Fruit fly (Drosophila melanogaster): Measurements from ENCODE around the gene CG3808.

CG3808 gene

dm6 chr3L:19016133-19016804 is 15.9 kb upstream of the CG3808 start (continued):
- TF ChIP-seq CG5180 (GFP tag; optimal IDR thresholded peaks at IDR 0.05) (no peak), chn (GFP tag; optimal IDR thresholded peaks at IDR 0.05) (no peak), CHES-1-like (GFP tag; optimal IDR thresholded peaks at IDR 0.05) (no peak), CG13775 (GFP tag; optimal IDR thresholded peaks at IDR 0.05) (peak; percentile 1), NfI (GFP tag; optimal IDR thresholded peaks at IDR 0.05) (peak; percentile 49), CG1529 (GFP tag; optimal IDR thresholded peaks at IDR 0.05) (no peak), CG2678 (tag; optimal IDR thresholded peaks at IDR 0.05) (peak; percentile 65), CG2202 (tag; optimal IDR thresholded peaks at IDR 0.05) (no peak), CoRest (tag; optimal IDR thresholded peaks at IDR 0.05) (peak; percentile 47), PHDP (tag; optimal IDR thresholded peaks at IDR 0.05) (peak; percentile 37), CG33557 (GFP tag; optimal IDR thresholded peaks at IDR 0.05) (no peak), Oaz (GFP tag; IDR thresholded peaks at IDR 0.05) (no peak), CG6689 (GFP tag; IDR thresholded peaks at IDR 0.05) (0 out of 2 replicates have a peak, but pooled peaks have one; percentile 16), CG8089 (GFP tag; optimal IDR thresholded peaks at IDR 0.05) (no peak), Hr51 (GFP tag; optimal IDR thresholded peaks at IDR 0.05) (peak in 1 of 2 experiments; percentile 58), CG4730 (GFP tag; IDR thresholded peaks at IDR 0.05) (no peak), knrl (GFP tag; IDR thresholded peaks at IDR 0.05; ENCODE audit: partially characterized antibody) (no peak), CG14965 (GFP tag; optimal IDR thresholded peaks at IDR 0.05; ENCODE audit: borderline replicate concordance) (no peak), Myb (GFP tag; optimal IDR thresholded peaks at IDR 0.05) (no peak), CG10654 (GFP tag; optimal IDR thresholded peaks at IDR 0.05) (no peak), cato (GFP tag; optimal IDR thresholded peaks at IDR 0.05; ENCODE audit: borderline replicate concordance) (no peak), CG30403 (GFP tag; optimal IDR thresholded peaks at IDR 0.05) (peak; percentile 24), CG16863 (GFP tag; optimal IDR thresholded peaks at IDR 0.05) (no peak), CG2116 (GFP tag; optimal IDR thresholded peaks at IDR 0.05) (no peak), jing (GFP tag; optimal IDR thresholded peaks at IDR 0.05) (no peak), CG11247 (GFP tag; IDR thresholded peaks at IDR 0.05) (no peak), HHEX (GFP tag; optimal IDR thresholded peaks at IDR 0.05) (no peak), org-1 (GFP tag; optimal IDR thresholded peaks at IDR 0.05) (no peak), wdn (GFP tag; IDR thresholded peaks at IDR 0.05) (0 out of 2 replicates have a peak, but pooled peaks have one; percentile 39), phol (tag; optimal IDR thresholded peaks at IDR 0.05) (peak; percentile 6), CG4854 (GFP tag; optimal IDR thresholded peaks at IDR 0.05) (no peak), CG43689 (GFP tag; IDR thresholded peaks at IDR 0.05) (no peak; the same call in 1 of the 2 replicates), HLH54F (GFP tag; optimal IDR thresholded peaks at IDR 0.05) (no peak), CG14667 (GFP tag; IDR thresholded peaks at IDR 0.05) (no peak; the same call in 1 of the 2 replicates), zfh2 (GFP tag; optimal IDR thresholded peaks at IDR 0.05) (no peak), Awh (GFP tag; IDR thresholded peaks at IDR 0.05) (no peak), sna (GFP tag; IDR thresholded peaks at IDR 0.05; ENCODE audit: partially characterized antibody) (0 out of 2 replicates have a peak, but pooled peaks have one; percentile 36), Rfx (GFP tag; IDR thresholded peaks at IDR 0.05) (peak; percentile 46; the same call in 1 of the 2 replicates), CG3995 (GFP tag; optimal IDR thresholded peaks at IDR 0.05) (no peak), CG2712 (tag; optimal IDR thresholded peaks at IDR 0.05) (peak; percentile 7), tup (GFP tag; optimal IDR thresholded peaks at IDR 0.05) (no peak), salm (tag; optimal IDR thresholded peaks at IDR 0.05) (peak; percentile 5), dpn (GFP tag; optimal IDR thresholded peaks at IDR 0.05) (peak in 1 of 2 experiments; percentile 14), odd (GFP tag; optimal IDR thresholded peaks at IDR 0.05) (no peak), CG6791 (GFP tag; IDR thresholded peaks at IDR 0.05; ENCODE audit: partially characterized antibody) (no peak), Bteb2 (GFP tag; optimal IDR thresholded peaks at IDR 0.05) (peak; percentile 35), D (optimal IDR thresholded peaks at IDR 0.05) (no peak), D (GFP tag; optimal IDR thresholded peaks at IDR 0.05) (no peak), her (GFP tag; optimal IDR thresholded peaks at IDR 0.05) (no peak)
